Fruit fly (Drosophila melanogaster) whole organism, wandering third instar larva: Measurements from ENCODE around the gene CG43867.

Experiments used
- Abd-B ChIP-seq: fragments of >200 bp; optimal IDR thresholded peaks from 2 replicates; lab custom pipeline; 2017; ENCODE audit warnings: missing biosample characterization, missing genetic modification characterization
- CrebA ChIP-seq: fragments of 200-800 bp; sonication (Bioruptor generic); optimal IDR thresholded peaks from 2 replicates; lab custom pipeline; 2016; ENCODE audit warnings: missing biosample characterization, mild to moderate bottlenecking, missing genetic modification characterization, borderline replicate concordance
- Dfd ChIP-seq: fragments of >200 bp; optimal IDR thresholded peaks from 2 replicates; lab custom pipeline; 2017; ENCODE audit warnings: missing biosample characterization, missing genetic modification characterization
- Dif ChIP-seq: fragments of 200-275, 200-300 bp; sonication (Bioruptor generic); optimal IDR thresholded peaks from 2 replicates; lab custom pipeline; 2018; ENCODE audit warnings: missing biosample characterization, missing genetic modification characterization; ENCODE audit not compliant: partially characterized antibody
- GATAd ChIP-seq: sonication (Bioruptor generic); optimal IDR thresholded peaks from 2 replicates; lab custom pipeline; 2016; ENCODE audit warnings: missing biosample characterization, missing genetic modification characterization
- HLH106 ChIP-seq: fragments of 200-800 bp; optimal IDR thresholded peaks from 3 replicates; lab custom pipeline; 2019; ENCODE audit warnings: missing biosample characterization, mild to moderate bottlenecking, missing genetic modification characterization, moderate library complexity
- Hr78 ChIP-seq: fragments of >200 bp; optimal IDR thresholded peaks from 2 replicates; lab custom pipeline; 2017; ENCODE audit warnings: missing biosample characterization, missing genetic modification characterization
- Hr83 ChIP-seq: fragments of 200-300 bp; sonication (Bioruptor generic); optimal IDR thresholded peaks from 2 replicates; lab custom pipeline; 2016; ENCODE audit warnings: missing biosample characterization, mild to moderate bottlenecking, missing genetic modification characterization, moderate library complexity; ENCODE audit not compliant: poor library complexity, severe bottlenecking
- Jra ChIP-seq: sonication (Bioruptor generic); optimal IDR thresholded peaks from 2 replicates; lab custom pipeline; 2016; ENCODE audit warnings: missing biosample characterization, missing genetic modification characterization
- Myc ChIP-seq: fragments of >200 bp; optimal IDR thresholded peaks from 2 replicates; lab custom pipeline; 2017
- N ChIP-seq: fragments of >200 bp; optimal IDR thresholded peaks from 2 replicates; lab custom pipeline; 2018; ENCODE audit warnings: missing biosample characterization, missing external identifiers, missing genetic modification characterization
- OdsH ChIP-seq: fragments of 200-800 bp; sonication (Bioruptor generic); optimal IDR thresholded peaks from 2 replicates; lab custom pipeline; 2016; ENCODE audit warnings: missing biosample characterization, mild to moderate bottlenecking, missing genetic modification characterization
- Rel ChIP-seq, 2 experiments: fragments of 200-800 bp; sonication (Bioruptor generic) in 1 of 2; optimal IDR thresholded peaks; 2 replicates in 1 of 2; 3 replicates in 1 of 2; lab custom pipeline; 2016 to 2019; ENCODE audit warnings: mild to moderate bottlenecking in 2 of 2, missing biosample characterization in 2 of 2, missing genetic modification characterization in 2 of 2, moderate library complexity in 1 of 2
- Vsx2 ChIP-seq: fragments of 200-300, 225-300 bp; sonication (Bioruptor generic); optimal IDR thresholded peaks from 2 replicates; lab custom pipeline; 2018; ENCODE audit warnings: missing biosample characterization, missing genetic modification characterization; ENCODE audit not compliant: partially characterized antibody
- br ChIP-seq: fragments of 200-800 bp; sonication (Bioruptor generic); optimal IDR thresholded peaks from 2 replicates; lab custom pipeline; 2016; ENCODE audit warnings: missing biosample characterization, missing genetic modification characterization
- brk ChIP-seq: fragments of 200-800 bp; sonication (Bioruptor generic); optimal IDR thresholded peaks from 2 replicates; lab custom pipeline; 2016; ENCODE audit warnings: missing biosample characterization, mild to moderate bottlenecking, missing genetic modification characterization
- dmrt93B ChIP-seq: fragments of 200-800 bp; sonication (Bioruptor generic); optimal IDR thresholded peaks from 2 replicates; lab custom pipeline; 2018; ENCODE audit warnings: missing biosample characterization, mild to moderate bottlenecking, missing genetic modification characterization
- ey ChIP-seq: fragments of 200-800 bp; sonication (Bioruptor generic); optimal IDR thresholded peaks from 2 replicates; lab custom pipeline; 2016; ENCODE audit warnings: missing biosample characterization, missing genetic modification characterization
- foxo ChIP-seq, 2 experiments: fragments of 200-800 bp; sonication (Bioruptor generic); optimal IDR thresholded peaks; 2 replicates in 1 of 2; 3 replicates in 1 of 2; lab custom pipeline; 2016 to 2017; ENCODE audit warnings: missing biosample characterization in 2 of 2, missing genetic modification characterization in 2 of 2
- fru ChIP-seq: fragments of 200-800 bp; sonication (Bioruptor generic); optimal IDR thresholded peaks from 3 replicates; lab custom pipeline; 2016; ENCODE audit warnings: missing biosample characterization, mild to moderate bottlenecking, missing genetic modification characterization
- h ChIP-seq: fragments of 200-800 bp; sonication (Bioruptor generic); optimal IDR thresholded peaks from 3 replicates; lab custom pipeline; 2016; ENCODE audit warnings: missing biosample characterization, mild to moderate bottlenecking, missing genetic modification characterization
- jim ChIP-seq: fragments of 175-275, 200-325 bp; sonication (Bioruptor generic); optimal IDR thresholded peaks from 2 replicates; lab custom pipeline; 2016; ENCODE audit warnings: missing biosample characterization, mild to moderate bottlenecking, missing genetic modification characterization
- lola ChIP-seq: fragments of >200 bp; optimal IDR thresholded peaks from 2 replicates; lab custom pipeline; 2017; ENCODE audit warnings: missing biosample characterization, missing genetic modification characterization
- psq ChIP-seq: fragments of 200-800 bp; sonication (Bioruptor generic); optimal IDR thresholded peaks from 3 replicates; lab custom pipeline; 2017; ENCODE audit warnings: missing biosample characterization, mild to moderate bottlenecking, missing genetic modification characterization, moderate library complexity
- rgr ChIP-seq: fragments of 200-800 bp; sonication (Bioruptor generic); optimal IDR thresholded peaks from 3 replicates; lab custom pipeline; 2016; ENCODE audit warnings: missing biosample characterization, mild to moderate bottlenecking, missing genetic modification characterization
- sage ChIP-seq: fragments of 200-800 bp; sonication (Bioruptor generic); optimal IDR thresholded peaks from 2 replicates; lab custom pipeline; 2016; ENCODE audit warnings: missing biosample characterization, mild to moderate bottlenecking, missing genetic modification characterization
- sv ChIP-seq: fragments of 200-800 bp; sonication (Bioruptor generic); optimal IDR thresholded peaks from 3 replicates; lab custom pipeline; 2016; ENCODE audit warnings: missing biosample characterization, missing genetic modification characterization
- usp ChIP-seq: fragments of >200 bp; optimal IDR thresholded peaks from 2 replicates; lab custom pipeline; 2017; ENCODE audit warnings: missing biosample characterization, missing genetic modification characterization
- woc ChIP-seq: sonication (Bioruptor generic); optimal IDR thresholded peaks from 2 replicates; lab custom pipeline; 2016; ENCODE audit warnings: missing biosample characterization, mild to moderate bottlenecking, missing genetic modification characterization

The CG43867 gene

dm6 chrX:946162-946561, 18.4 kb upstream of the CG43867 start:
- TF ChIP-seq Dfd (GFP tag; lab: Kevin White, UChicago) (no peak), h (GFP tag; lab: Kevin White, UChicago) (peak; percentile 29), lola (GFP tag; lab: Kevin White, UChicago) (no peak), foxo (GFP tag; optimal IDR thresholded peaks at IDR 0.05; lab: Kevin White, UChicago) (no peak), OdsH (GFP tag; lab: Kevin White, UChicago) (no peak)
- TF ChIP-seq, all 38 proteins: peak for 1

DNA sequence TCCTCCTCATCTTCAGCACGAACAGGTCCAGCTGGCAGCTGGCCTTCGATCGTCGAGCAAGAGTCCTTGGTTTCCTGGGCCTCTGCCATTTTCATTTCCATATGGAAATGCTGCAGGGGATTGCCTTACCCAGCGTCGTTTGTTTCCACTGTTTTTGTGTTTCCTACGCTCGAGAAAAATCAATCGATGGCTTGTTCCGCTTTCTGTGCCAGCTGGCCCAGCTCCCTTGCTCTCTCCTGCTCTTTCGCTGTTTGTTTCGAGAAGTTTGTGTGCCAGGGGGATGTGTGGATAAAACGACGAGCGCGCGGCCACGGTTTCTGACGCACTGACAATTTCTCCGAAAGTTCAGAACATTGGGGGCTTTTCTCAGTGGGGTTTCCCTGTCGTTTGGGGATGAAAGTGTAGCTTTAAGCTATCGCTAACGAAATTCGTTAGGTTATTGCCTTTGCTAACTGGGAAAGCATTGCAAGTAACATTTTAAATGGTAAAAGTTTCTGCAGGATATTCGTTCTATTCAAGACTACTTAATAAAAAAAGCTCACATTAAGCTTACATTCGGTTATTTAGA, 17.8 kb upstream of the CG43867 start, which contains the start of gene CG3703:
CG3703 (minus strand) TSS at position 328 of the 568 bp plus-strand sequence.
- TF ChIP-seq Abd-B (GFP tag; lab: Kevin White, UChicago) (no peak), ey (no peak), Rel (GFP tag; optimal IDR thresholded peaks at IDR 0.05; lab: Kevin White, UChicago) (no peak), Rel (tag; optimal IDR thresholded peaks at IDR 0.05; lab: Kevin White, UChicago) (peak; percentile 97), HLH106 (tag; lab: Kevin White, UChicago) (no peak), CrebA (GFP tag; lab: Kevin White, UChicago) (no peak)

- TF ChIP-seq Vsx2 (GFP tag; lab: Kevin White, UChicago) (no peak), Hr78 (GFP tag; lab: Kevin White, UChicago) (no peak), Dfd (GFP tag; lab: Kevin White, UChicago) (no peak), rgr (GFP tag; lab: Kevin White, UChicago) (peak; percentile 9), GATAd (GFP tag; lab: Kevin White, UChicago) (no peak), Jra (no peak), h (GFP tag; lab: Kevin White, UChicago) (no peak), jim (GFP tag; lab: Kevin White, UChicago) (no peak), HLH106 (tag; lab: Kevin White, UChicago) (peak; percentile 11), sv (GFP tag; lab: Kevin White, UChicago) (no peak), Myc (no peak), br (GFP tag; lab: Kevin White, UChicago) (no peak), Dif (GFP tag; lab: Kevin White, UChicago) (no peak), N (GFP tag; lab: Kevin White, UChicago) (no peak), Abd-B (GFP tag; lab: Kevin White, UChicago) (no peak), foxo (GFP tag; optimal IDR thresholded peaks at IDR 0.05; lab: Kevin White, UChicago) (no peak), OdsH (GFP tag; lab: Kevin White, UChicago) (no peak), sage (no peak), woc (GFP tag; lab: Kevin White, UChicago) (no peak), psq (GFP tag; lab: Kevin White, UChicago) (peak; percentile 4), CrebA (GFP tag; lab: Kevin White, UChicago) (no peak), dmrt93B (GFP tag; lab: Kevin White, UChicago) (no peak)
Measured at dm6 chrX:940580-941184, 12.9 kb upstream of the CG43867 start, which contains the start of the genes CG3704 and mus81. TSS of gene CG3704 (minus strand) at chrX:940805. TSS of gene mus81 (plus strand) at chrX:941075.

DNA sequence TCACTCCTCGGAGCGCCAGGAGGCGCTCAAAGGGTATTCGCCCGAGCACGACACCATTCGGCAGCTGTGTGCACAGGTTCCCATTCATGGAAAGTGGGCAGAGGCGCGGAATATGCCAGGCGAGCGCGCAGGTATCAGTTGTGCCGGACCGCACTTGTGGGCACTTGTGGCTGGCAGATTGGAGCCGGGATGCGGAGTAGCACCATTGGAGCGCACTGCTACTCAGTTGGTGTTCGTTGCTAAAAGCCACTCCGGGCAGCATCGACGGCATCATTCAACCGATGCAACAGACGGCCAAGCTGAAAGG, 8.1 kb upstream of the CG43867 start:
- TF ChIP-seq lola (GFP tag; lab: Kevin White, UChicago) (no peak), foxo (GFP tag; optimal IDR thresholded peaks at IDR 0.05; lab: Kevin White, UChicago) (no peak), Dif (GFP tag; lab: Kevin White, UChicago) (no peak), fru (GFP tag; lab: Kevin White, UChicago) (no peak), brk (GFP tag; lab: Kevin White, UChicago) (no peak), Hr83 (GFP tag; lab: Kevin White, UChicago) (no peak), Dfd (GFP tag; lab: Kevin White, UChicago) (no peak), Hr78 (GFP tag; lab: Kevin White, UChicago) (no peak), usp (no peak), jim (GFP tag; lab: Kevin White, UChicago) (no peak), h (GFP tag; lab: Kevin White, UChicago) (no peak)
